Fruit fly (Drosophila melanogaster) whole organism, wandering third instar larva: Measurements from ENCODE around the gene Nipsnap.

Experiments used
- Abd-B ChIP-seq: fragments of >200 bp; optimal IDR thresholded peaks from 2 replicates; lab custom pipeline; 2017; ENCODE audit warnings: missing biosample characterization, missing genetic modification characterization
- CG32264 ChIP-seq: fragments of 200-800 bp; sonication (Bioruptor generic); optimal IDR thresholded peaks from 2 replicates; lab custom pipeline; 2016; ENCODE audit warnings: missing biosample characterization, missing genetic modification characterization
- CG9705 ChIP-seq: fragments of 200-800 bp; sonication (Bioruptor generic); optimal IDR thresholded peaks from 2 replicates; lab custom pipeline; 2018; ENCODE audit warnings: missing biosample characterization, mild to moderate bottlenecking, missing genetic modification characterization
- CrebA ChIP-seq: fragments of 200-800 bp; sonication (Bioruptor generic); optimal IDR thresholded peaks from 2 replicates; lab custom pipeline; 2016; ENCODE audit warnings: missing biosample characterization, mild to moderate bottlenecking, missing genetic modification characterization, borderline replicate concordance
- Dfd ChIP-seq: fragments of >200 bp; optimal IDR thresholded peaks from 2 replicates; lab custom pipeline; 2017; ENCODE audit warnings: missing biosample characterization, missing genetic modification characterization
- Dif ChIP-seq: fragments of 200-275, 200-300 bp; sonication (Bioruptor generic); optimal IDR thresholded peaks from 2 replicates; lab custom pipeline; 2018; ENCODE audit warnings: missing biosample characterization, missing genetic modification characterization; ENCODE audit not compliant: partially characterized antibody
- GATAd ChIP-seq: sonication (Bioruptor generic); optimal IDR thresholded peaks from 2 replicates; lab custom pipeline; 2016; ENCODE audit warnings: missing biosample characterization, missing genetic modification characterization
- HLH106 ChIP-seq: fragments of 200-800 bp; optimal IDR thresholded peaks from 3 replicates; lab custom pipeline; 2019; ENCODE audit warnings: missing biosample characterization, mild to moderate bottlenecking, missing genetic modification characterization, moderate library complexity
- Hnf4 ChIP-seq: fragments of 200-800 bp; sonication (Bioruptor generic); optimal IDR thresholded peaks from 2 replicates; lab custom pipeline; 2016; ENCODE audit warnings: missing biosample characterization, mild to moderate bottlenecking, missing genetic modification characterization
- Hr78 ChIP-seq: fragments of >200 bp; optimal IDR thresholded peaks from 2 replicates; lab custom pipeline; 2017; ENCODE audit warnings: missing biosample characterization, missing genetic modification characterization
- Hr83 ChIP-seq: fragments of 200-300 bp; sonication (Bioruptor generic); optimal IDR thresholded peaks from 2 replicates; lab custom pipeline; 2016; ENCODE audit warnings: missing biosample characterization, mild to moderate bottlenecking, missing genetic modification characterization, moderate library complexity; ENCODE audit not compliant: poor library complexity, severe bottlenecking
- Jra ChIP-seq: sonication (Bioruptor generic); optimal IDR thresholded peaks from 2 replicates; lab custom pipeline; 2016; ENCODE audit warnings: missing biosample characterization, missing genetic modification characterization
- Mio ChIP-seq: sonication (Bioruptor generic); optimal IDR thresholded peaks from 2 replicates; lab custom pipeline; 2016; ENCODE audit warnings: missing biosample characterization, missing genetic modification characterization
- Myc ChIP-seq: fragments of >200 bp; optimal IDR thresholded peaks from 2 replicates; lab custom pipeline; 2017
- N ChIP-seq: fragments of >200 bp; optimal IDR thresholded peaks from 2 replicates; lab custom pipeline; 2018; ENCODE audit warnings: missing biosample characterization, missing external identifiers, missing genetic modification characterization
- OdsH ChIP-seq: fragments of 200-800 bp; sonication (Bioruptor generic); optimal IDR thresholded peaks from 2 replicates; lab custom pipeline; 2016; ENCODE audit warnings: missing biosample characterization, mild to moderate bottlenecking, missing genetic modification characterization
- Rel ChIP-seq, 2 experiments: fragments of 200-800 bp; sonication (Bioruptor generic) in 1 of 2; optimal IDR thresholded peaks; 2 replicates in 1 of 2; 3 replicates in 1 of 2; lab custom pipeline; 2016 to 2019; ENCODE audit warnings: mild to moderate bottlenecking in 2 of 2, missing biosample characterization in 2 of 2, missing genetic modification characterization in 2 of 2, moderate library complexity in 1 of 2
- Sp1 ChIP-seq: fragments of 200-800 bp; sonication (Bioruptor generic); optimal IDR thresholded peaks from 3 replicates; lab custom pipeline; 2019; ENCODE audit warnings: missing biosample characterization, mild to moderate bottlenecking, missing genetic modification characterization, moderate library complexity
- Vsx2 ChIP-seq: fragments of 200-300, 225-300 bp; sonication (Bioruptor generic); optimal IDR thresholded peaks from 2 replicates; lab custom pipeline; 2018; ENCODE audit warnings: missing biosample characterization, missing genetic modification characterization; ENCODE audit not compliant: partially characterized antibody
- br ChIP-seq: fragments of 200-800 bp; sonication (Bioruptor generic); optimal IDR thresholded peaks from 2 replicates; lab custom pipeline; 2016; ENCODE audit warnings: missing biosample characterization, missing genetic modification characterization
- brk ChIP-seq: fragments of 200-800 bp; sonication (Bioruptor generic); optimal IDR thresholded peaks from 2 replicates; lab custom pipeline; 2016; ENCODE audit warnings: missing biosample characterization, mild to moderate bottlenecking, missing genetic modification characterization
- dl ChIP-seq, 2 experiments: fragments of 175-275, 200-275 bp in 1 of 2; fragments of 200-275 bp in 1 of 2; sonication (Bioruptor generic); optimal IDR thresholded peaks; lab custom pipeline; 2018; ENCODE audit warnings: mild to moderate bottlenecking in 2 of 2, missing biosample characterization in 2 of 2, missing genetic modification characterization in 2 of 2, moderate library complexity in 2 of 2; ENCODE audit not compliant: partially characterized antibody in 2 of 2, insufficient read depth in 1 of 2
- dmrt93B ChIP-seq: fragments of 200-800 bp; sonication (Bioruptor generic); optimal IDR thresholded peaks from 2 replicates; lab custom pipeline; 2018; ENCODE audit warnings: missing biosample characterization, mild to moderate bottlenecking, missing genetic modification characterization
- dsf ChIP-seq: sonication (Bioruptor generic); optimal IDR thresholded peaks from 2 replicates; lab custom pipeline; 2016; ENCODE audit warnings: missing biosample characterization, missing genetic modification characterization, borderline replicate concordance
- ey ChIP-seq: fragments of 200-800 bp; sonication (Bioruptor generic); optimal IDR thresholded peaks from 2 replicates; lab custom pipeline; 2016; ENCODE audit warnings: missing biosample characterization, missing genetic modification characterization
- foxo ChIP-seq, 2 experiments: fragments of 200-800 bp; sonication (Bioruptor generic); optimal IDR thresholded peaks; 2 replicates in 1 of 2; 3 replicates in 1 of 2; lab custom pipeline; 2016 to 2017; ENCODE audit warnings: missing biosample characterization in 2 of 2, missing genetic modification characterization in 2 of 2
- fru ChIP-seq: fragments of 200-800 bp; sonication (Bioruptor generic); optimal IDR thresholded peaks from 3 replicates; lab custom pipeline; 2016; ENCODE audit warnings: missing biosample characterization, mild to moderate bottlenecking, missing genetic modification characterization
- h ChIP-seq: fragments of 200-800 bp; sonication (Bioruptor generic); optimal IDR thresholded peaks from 3 replicates; lab custom pipeline; 2016; ENCODE audit warnings: missing biosample characterization, mild to moderate bottlenecking, missing genetic modification characterization
- jim ChIP-seq: fragments of 175-275, 200-325 bp; sonication (Bioruptor generic); optimal IDR thresholded peaks from 2 replicates; lab custom pipeline; 2016; ENCODE audit warnings: missing biosample characterization, mild to moderate bottlenecking, missing genetic modification characterization
- lola ChIP-seq: fragments of >200 bp; optimal IDR thresholded peaks from 2 replicates; lab custom pipeline; 2017; ENCODE audit warnings: missing biosample characterization, missing genetic modification characterization
- pan ChIP-seq: fragments of >200 bp; optimal IDR thresholded peaks from 2 replicates; lab custom pipeline; 2017
- psq ChIP-seq: fragments of 200-800 bp; sonication (Bioruptor generic); optimal IDR thresholded peaks from 3 replicates; lab custom pipeline; 2017; ENCODE audit warnings: missing biosample characterization, mild to moderate bottlenecking, missing genetic modification characterization, moderate library complexity
- rgr ChIP-seq: fragments of 200-800 bp; sonication (Bioruptor generic); optimal IDR thresholded peaks from 3 replicates; lab custom pipeline; 2016; ENCODE audit warnings: missing biosample characterization, mild to moderate bottlenecking, missing genetic modification characterization
- sage ChIP-seq: fragments of 200-800 bp; sonication (Bioruptor generic); optimal IDR thresholded peaks from 2 replicates; lab custom pipeline; 2016; ENCODE audit warnings: missing biosample characterization, mild to moderate bottlenecking, missing genetic modification characterization
- sv ChIP-seq: fragments of 200-800 bp; sonication (Bioruptor generic); optimal IDR thresholded peaks from 3 replicates; lab custom pipeline; 2016; ENCODE audit warnings: missing biosample characterization, missing genetic modification characterization
- tai ChIP-seq: sonication (Bioruptor generic); optimal IDR thresholded peaks from 2 replicates; lab custom pipeline; 2016; ENCODE audit warnings: missing biosample characterization, missing genetic modification characterization
- usp ChIP-seq: fragments of >200 bp; optimal IDR thresholded peaks from 2 replicates; lab custom pipeline; 2017; ENCODE audit warnings: missing biosample characterization, missing genetic modification characterization
- woc ChIP-seq: sonication (Bioruptor generic); optimal IDR thresholded peaks from 2 replicates; lab custom pipeline; 2016; ENCODE audit warnings: missing biosample characterization, mild to moderate bottlenecking, missing genetic modification characterization

Gene Nipsnap

DNA sequence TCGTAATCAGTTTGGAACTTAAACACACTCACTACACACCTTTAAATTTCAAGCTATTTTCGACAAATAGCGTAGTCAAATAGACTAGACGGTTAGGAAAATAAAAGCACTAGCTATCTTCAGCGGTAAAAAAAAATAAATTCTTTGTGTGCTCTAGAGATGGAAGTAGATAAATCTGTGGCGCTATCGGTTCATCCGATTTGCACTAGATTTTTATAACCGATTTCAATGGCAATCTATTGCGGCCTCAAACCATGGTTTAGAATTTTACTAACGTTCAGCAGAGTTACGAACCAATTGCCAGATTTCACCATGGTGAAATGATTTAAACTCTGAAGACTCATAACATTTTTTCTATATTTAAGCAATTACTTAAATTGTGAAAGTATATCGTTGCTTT is 23.1 kb upstream of the Nipsnap start:
- no peak for TF ChIP-seq sv (GFP tag; lab: Kevin White, UChicago)
- no peak for TF ChIP-seq dmrt93B (GFP tag; lab: Kevin White, UChicago)
- TF ChIP-seq Abd-B (GFP tag; lab: Kevin White, UChicago): no peak
- TF ChIP-seq tai: peak; percentile 41
- peak; percentile 3 for TF ChIP-seq brk (GFP tag; lab: Kevin White, UChicago)
- no peak for TF ChIP-seq N (GFP tag; lab: Kevin White, UChicago)
- no peak for TF ChIP-seq Dfd
- TF ChIP-seq Sp1 (GFP tag; lab: Kevin White, UChicago): no peak
- no peak for TF ChIP-seq CrebA
- no peak for TF ChIP-seq jim
- TF ChIP-seq woc (GFP tag; lab: Kevin White, UChicago): peak; percentile 9
- TF ChIP-seq Myc (lab: Kevin White, UChicago): peak; percentile 65
- peak; percentile 14 for TF ChIP-seq rgr (GFP tag; lab: Kevin White, UChicago)
- no peak for TF ChIP-seq pan
- TF ChIP-seq lola (GFP tag; lab: Kevin White, UChicago): no peak
- TF ChIP-seq OdsH (GFP tag; lab: Kevin White, UChicago): no peak
- no peak for TF ChIP-seq Rel (GFP tag; optimal IDR thresholded peaks at IDR 0.05; lab: Kevin White, UChicago)
- TF ChIP-seq Rel (tag; optimal IDR thresholded peaks at IDR 0.05; lab: Kevin White, UChicago): peak; percentile 15
- peak; percentile 27 for TF ChIP-seq h (GFP tag; lab: Kevin White, UChicago)
- no peak for TF ChIP-seq Mio

- TF ChIP-seq foxo (GFP tag; optimal IDR thresholded peaks at IDR 0.05; lab: Kevin White, UChicago) (peak in 1 of 2 experiments; percentile 12), GATAd (GFP tag; lab: Kevin White, UChicago) (no peak), fru (GFP tag; lab: Kevin White, UChicago) (peak; percentile 14), psq (GFP tag; lab: Kevin White, UChicago) (peak; percentile 16)
These were observed 19.4 kb upstream of the Nipsnap start for dm6 chrX:16092614-16093280.

DNA sequence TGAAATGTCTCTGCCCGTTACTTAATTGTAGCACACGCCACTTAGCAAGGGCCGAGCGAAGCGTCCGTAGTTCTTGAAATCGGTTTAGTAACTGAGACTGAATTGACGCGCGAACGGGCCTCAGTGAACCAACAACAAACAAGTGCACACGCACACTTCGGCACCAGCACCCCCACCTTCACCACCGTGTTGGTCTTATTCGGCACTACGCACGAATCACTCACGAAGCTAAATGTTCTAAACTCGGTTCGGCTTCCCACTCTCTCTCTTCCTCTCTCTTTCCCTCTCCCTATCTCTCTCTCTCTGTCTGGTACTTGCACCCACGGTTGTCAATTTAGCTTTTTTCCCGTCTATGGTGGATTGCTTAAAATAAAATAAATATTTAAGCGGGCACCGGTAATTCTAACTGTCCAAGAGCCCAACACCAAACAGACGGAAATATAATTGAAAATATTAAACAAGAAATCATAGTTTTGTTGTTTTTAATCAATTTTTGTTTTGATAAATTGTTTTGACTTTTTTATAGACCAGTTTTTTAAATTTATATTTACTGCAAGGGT is 18.1 kb upstream of the Nipsnap start, which contains the start of gene Tob:
Gene Tob (minus strand): TSS at position 65 of the 560 bp plus-strand sequence.
- TF ChIP-seq Sp1 (GFP tag; lab: Kevin White, UChicago) (no peak), Hr83 (GFP tag; lab: Kevin White, UChicago) (no peak), Hr78 (GFP tag; lab: Kevin White, UChicago) (no peak), psq (GFP tag; lab: Kevin White, UChicago) (peak; percentile 8), HLH106 (peak; percentile 12), h (GFP tag; lab: Kevin White, UChicago) (peak; percentile 75), lola (GFP tag; lab: Kevin White, UChicago) (no peak), Hnf4 (peak; percentile 10), CrebA (no peak), CG32264 (GFP tag; lab: Kevin White, UChicago) (no peak), sv (GFP tag; lab: Kevin White, UChicago) (no peak), Abd-B (GFP tag; lab: Kevin White, UChicago) (no peak), ey (GFP tag; lab: Kevin White, UChicago) (peak; percentile 37), OdsH (GFP tag; lab: Kevin White, UChicago) (no peak), pan (no peak), CG9705 (GFP tag; lab: Kevin White, UChicago) (no peak), Vsx2 (GFP tag; lab: Kevin White, UChicago) (no peak), Mio (no peak), dmrt93B (GFP tag; lab: Kevin White, UChicago) (no peak), rgr (GFP tag; lab: Kevin White, UChicago) (no peak), br (GFP tag; lab: Kevin White, UChicago) (peak; percentile 41), tai (no peak), jim (no peak), dsf (GFP tag; lab: Kevin White, UChicago) (no peak), Myc (lab: Kevin White, UChicago) (peak; percentile 67), fru (GFP tag; lab: Kevin White, UChicago) (peak; percentile 61), Dif (peak; percentile 22), woc (GFP tag; lab: Kevin White, UChicago) (peak; percentile 78), Jra (GFP tag; lab: Kevin White, UChicago) (no peak), GATAd (GFP tag; lab: Kevin White, UChicago) (no peak), sage (GFP tag; lab: Kevin White, UChicago) (no peak), Dfd (no peak), foxo (GFP tag; optimal IDR thresholded peaks at IDR 0.05; lab: Kevin White, UChicago) (peak in 1 of 2 experiments; percentile 29), Rel (GFP tag; optimal IDR thresholded peaks at IDR 0.05; lab: Kevin White, UChicago) (no peak), Rel (tag; optimal IDR thresholded peaks at IDR 0.05; lab: Kevin White, UChicago) (peak; percentile 7), brk (GFP tag; lab: Kevin White, UChicago) (no peak), usp (GFP tag; lab: Kevin White, UChicago) (no peak), dl (GFP tag; optimal IDR thresholded peaks at IDR 0.05; lab: Kevin White, UChicago; ENCODE audit: insufficient read depth in 1 of 2, partially characterized antibody in 2 of 2) (peak in 1 of 2 experiments; percentile 27), N (GFP tag; lab: Kevin White, UChicago) (no peak)
